Worm (Caenorhabditis elegans) whole organism, L2 larva: Measurements from ENCODE around the gene Y43F8C.17.
"Not testable (repeated sequence)": the region's sequence is repeated elsewhere in the genome, so short reads cannot be mapped to it uniquely, and the experiment has no call there.

Experiments
- aly-2 ChIP-seq: fragments of 150-350 bp; optimal IDR thresholded peaks from 2 replicates; lab custom pipeline; 2014; ENCODE audit warnings: missing biosample characterization, missing genetic modification characterization
- ama-1 ChIP-seq: fragments of 150-350 bp; optimal IDR thresholded peaks from 2 replicates; lab custom pipeline; 2018; ENCODE audit warnings: inconsistent platforms
- skn-1 ChIP-seq: sonication (generic microtip); optimal IDR thresholded peaks from 2 replicates; lab custom pipeline; 2017; ENCODE audit warnings: missing biosample characterization, missing genetic modification characterization
- snpc-4 ChIP-seq: fragments of 150-350 bp; optimal IDR thresholded peaks from 2 replicates; lab custom pipeline; 2014; ENCODE audit warnings: missing biosample characterization, missing genetic modification characterization
- unc-39 ChIP-seq: fragments of 150-350 bp; optimal IDR thresholded peaks from 2 replicates; lab custom pipeline; 2014; ENCODE audit warnings: missing biosample characterization, missing genetic modification characterization

- TF ChIP-seq snpc-4 (tag; lab: Kevin White, UChicago); unc-39; skn-1 (tag; lab: Kevin White, UChicago); aly-2; ama-1: not testable (repeated sequence)
Observed at ce11 chrV:19710514-19710913, 5.4 kb upstream of the Y43F8C.17 start, which contains the start of gene Y43F8C.15.
